Worm (Caenorhabditis elegans) whole organism, L3 larva: ENCODE data around the gene D1022.4.

Experiments used
- egl-27 ChIP-seq: sonication (generic microtip); optimal IDR thresholded peaks from 4 replicates; lab custom pipeline; 2017; ENCODE audit warnings: missing biosample characterization, missing genetic modification reagents, missing genetic modification characterization
- nhr-11 ChIP-seq: fragments of 150-350 bp; optimal IDR thresholded peaks from 2 replicates; lab custom pipeline; 2014; ENCODE audit warnings: missing biosample characterization, missing genetic modification characterization
- nhr-237 ChIP-seq: fragments of 150-350 bp; optimal IDR thresholded peaks from 2 replicates; lab custom pipeline; 2014; ENCODE audit warnings: missing biosample characterization, missing genetic modification characterization
- tbx-2 ChIP-seq: sonication (generic microtip); optimal IDR thresholded peaks from 2 replicates; lab custom pipeline; 2016; ENCODE audit warnings: mild to moderate bottlenecking, missing genetic modification characterization, missing compliant biosample characterization
- ztf-4 ChIP-seq: fragments of 150-350 bp; optimal IDR thresholded peaks from 2 replicates; lab custom pipeline; 2014; ENCODE audit warnings: missing biosample characterization, missing genetic modification characterization

DNA sequence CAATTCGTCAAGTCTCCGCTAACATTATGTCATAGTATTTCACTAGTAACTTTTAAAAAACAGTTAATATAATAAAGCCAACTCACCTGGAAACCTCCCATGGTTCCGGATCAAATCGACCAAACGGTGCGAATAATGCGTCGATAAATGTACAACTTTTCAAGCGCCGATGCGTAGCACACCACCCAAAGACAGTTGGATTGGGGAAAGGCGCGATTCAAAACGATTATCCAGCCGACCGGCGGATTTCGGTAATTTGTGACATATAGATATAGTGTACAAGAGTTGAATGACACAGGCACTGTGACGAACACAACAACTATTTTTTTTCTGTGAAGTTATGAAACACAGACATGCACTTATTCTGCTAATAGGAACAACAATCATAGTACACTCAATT is 22.9 kb downstream of the D1022.4 start, which contains the start of gene kcc-3:
- TF ChIP-seq egl-27 (tag; lab: Kevin White, UChicago) (no peak), nhr-237 (no peak), ztf-4 (tag; lab: Kevin White, UChicago) (no peak), tbx-2 (no peak), nhr-11 (tag; lab: Kevin White, UChicago) (no peak)
